Worm (Caenorhabditis elegans) whole organism, L1 larva: Measurements from ENCODE around the gene twk-44.

Experiments
- C34B4.2 ChIP-seq: sonication (generic microtip); optimal IDR thresholded peaks from 2 replicates; lab custom pipeline; 2017; ENCODE audit warnings: mild to moderate bottlenecking, missing genetic modification characterization, missing compliant biosample characterization
- ces-1 ChIP-seq: fragments of 150-350 bp; optimal IDR thresholded peaks from 2 replicates; lab custom pipeline; 2014; ENCODE audit warnings: missing biosample characterization, missing genetic modification reagents, missing genetic modification characterization
- dpl-1 ChIP-seq, 3 experiments: fragments of 150-350 bp in 2 of 3; sonication (generic microtip) in 1 of 3; optimal IDR thresholded peaks; 2 replicates each; lab custom pipeline; 2014 to 2017; ENCODE audit warnings: missing biosample characterization in 3 of 3, missing genetic modification characterization in 3 of 3, missing genetic modification reagents in 3 of 3
- efl-1 ChIP-seq, 4 experiments: fragments of 150-350 bp; optimal IDR thresholded peaks in 3 of 4; peaks in 1 of 4; 1 replicate in 1 of 4; 2 replicates in 3 of 4; lab custom pipeline; 2014; ENCODE audit warnings: missing biosample characterization in 2 of 4, missing genetic modification characterization in 2 of 4, missing genetic modification reagents in 2 of 4
- lir-3 ChIP-seq: sonication (generic microtip); optimal IDR thresholded peaks from 2 replicates; lab custom pipeline; 2016; ENCODE audit warnings: mild to moderate bottlenecking, missing genetic modification characterization, moderate library complexity, missing compliant biosample characterization; ENCODE audit not compliant: poor library complexity
- mdl-1 ChIP-seq, 2 experiments: fragments of 150-350 bp; optimal IDR thresholded peaks; 2 replicates each; lab custom pipeline; 2014 to 2017; ENCODE audit warnings: missing biosample characterization in 2 of 2, missing genetic modification characterization in 2 of 2, inconsistent platforms in 1 of 2
- nhr-11 ChIP-seq: fragments of 150-350 bp; optimal IDR thresholded peaks from 2 replicates; lab custom pipeline; 2014; ENCODE audit warnings: missing biosample characterization, missing genetic modification characterization
- nhr-76 ChIP-seq: sonication (generic microtip); optimal IDR thresholded peaks from 2 replicates; lab custom pipeline; 2017; ENCODE audit warnings: missing biosample characterization, missing genetic modification characterization
- sox-4 ChIP-seq: sonication (generic microtip); optimal IDR thresholded peaks from 2 replicates; lab custom pipeline; 2016; ENCODE audit warnings: missing genetic modification characterization, missing compliant biosample characterization
- ztf-4 ChIP-seq: fragments of 150-350 bp; optimal IDR thresholded peaks from 2 replicates; lab custom pipeline; 2014; ENCODE audit warnings: missing biosample characterization, missing genetic modification characterization

DNA sequence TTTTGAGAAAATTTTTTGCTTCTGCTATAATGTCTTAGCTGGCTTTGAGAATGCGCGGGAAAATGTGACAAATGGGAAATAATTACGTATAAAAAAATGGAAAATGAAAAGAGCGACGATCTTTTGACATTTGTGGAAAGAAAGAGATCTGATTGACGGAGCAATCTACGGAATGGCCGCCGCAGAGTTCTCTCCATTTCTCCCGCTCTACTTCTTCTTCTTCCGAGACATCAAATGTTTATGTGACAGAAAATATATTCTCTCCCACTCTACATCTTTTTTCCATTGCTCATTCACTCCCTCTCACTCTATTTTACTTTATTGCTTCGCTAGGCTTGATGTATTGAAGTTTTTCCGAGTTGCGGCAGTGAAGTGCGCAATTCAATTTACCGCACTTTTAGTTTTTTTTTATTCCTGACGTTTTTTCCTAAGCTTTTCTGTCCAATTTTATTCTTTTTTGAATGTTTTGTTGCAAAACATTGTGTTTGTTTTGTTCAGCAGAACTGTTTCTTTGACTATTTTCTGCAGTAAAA lies 13.6 kb upstream of the twk-44 start:
- TF ChIP-seq C34B4.2 (tag; lab: Kevin White, UChicago) (no peak), lir-3 (tag; lab: Kevin White, UChicago) (no peak), mdl-1 (tag; optimal IDR thresholded peaks at IDR 0.05; lab: Kevin White, UChicago) (no peak), sox-4 (no peak), nhr-11 (tag; lab: Kevin White, UChicago) (no peak), nhr-76 (tag; lab: Kevin White, UChicago) (no peak), ztf-4 (tag; lab: Kevin White, UChicago) (no peak), efl-1 (optimal IDR thresholded peaks at IDR 0.05; lab: Kevin White, UChicago) (no peak), efl-1 (GFP tag; optimal IDR thresholded peaks at IDR 0.05 in 1 of 2; lab: Kevin White, UChicago) (no peak), ces-1 (GFP tag; lab: Kevin White, UChicago) (no peak), dpl-1 (GFP tag; optimal IDR thresholded peaks at IDR 0.05; lab: Kevin White, UChicago) (no peak)
